Fruit fly (Drosophila melanogaster) whole organism, embryonic: ENCODE data around the gene car.

ENCODE experiments used
- Abd-B ChIP-seq: fragments of 200-800 bp; sonication (Bioruptor generic); optimal IDR thresholded peaks from 2 replicates; lab custom pipeline; 2018; ENCODE audit warnings: missing biosample characterization, mild to moderate bottlenecking, missing genetic modification characterization, moderate library complexity
- Adf1 ChIP-seq: fragments of 200-800 bp; sonication (Bioruptor generic); IDR thresholded peaks from 2 replicates; pipeline ENCODE4 v1.3.6; 2022; ENCODE audit warnings: missing biosample characterization, missing genetic modification characterization
- Atf3 ChIP-seq: fragments of 200-800 bp; sonication (Bioruptor generic); optimal IDR thresholded peaks from 3 replicates; lab custom pipeline; 2016; ENCODE audit warnings: missing biosample characterization, missing genetic modification characterization
- Awh ChIP-seq: fragments of 200-800 bp; sonication (Bioruptor generic); IDR thresholded peaks from 2 replicates; pipeline ENCODE4, ENCODE4 v1.3.6; 2022; ENCODE audit warnings: missing biosample characterization, missing genetic modification characterization
- Bgb ChIP-seq: fragments of 200-800 bp; sonication (Bioruptor generic); IDR thresholded peaks from 2 replicates; pipeline ENCODE4 v1.3.6; 2022; ENCODE audit warnings: missing biosample characterization, missing genetic modification characterization; ENCODE audit not compliant: partially characterized antibody
- CG10565 ChIP-seq: fragments of 200-800 bp; sonication (Bioruptor generic); optimal IDR thresholded peaks from 3 replicates; lab custom pipeline; 2016; ENCODE audit warnings: missing biosample characterization, mild to moderate bottlenecking, missing genetic modification characterization
- CG13123 ChIP-seq: fragments of 200-800 bp; sonication (Bioruptor generic); optimal IDR thresholded peaks from 2 replicates; lab custom pipeline; 2016; ENCODE audit warnings: missing biosample characterization, missing genetic modification characterization
- CG15011 ChIP-seq: fragments of 200-800 bp; sonication (Bioruptor generic); optimal IDR thresholded peaks from 3 replicates; lab custom pipeline; 2018; ENCODE audit warnings: missing biosample characterization, mild to moderate bottlenecking, missing genetic modification characterization
- CG16779 ChIP-seq: fragments of 200-800 bp; sonication (Bioruptor generic); IDR thresholded peaks from 2 replicates; pipeline ENCODE4 v1.3.6; 2022; ENCODE audit warnings: missing biosample characterization, missing genetic modification characterization
- CG1792 ChIP-seq: fragments of 200-800 bp; sonication (Bioruptor generic); optimal IDR thresholded peaks from 2 replicates; lab custom pipeline; 2016; ENCODE audit warnings: missing biosample characterization, missing genetic modification characterization
- CG2116 ChIP-seq: fragments of 200-800 bp; sonication (Bioruptor generic); optimal IDR thresholded peaks from 3 replicates; lab custom pipeline; 2018; ENCODE audit warnings: missing biosample characterization, mild to moderate bottlenecking, missing genetic modification characterization
- CG2202 ChIP-seq: fragments of 200-800 bp; sonication (Bioruptor generic); optimal IDR thresholded peaks from 2 replicates; lab custom pipeline; 2018; ENCODE audit warnings: missing biosample characterization, mild to moderate bottlenecking, missing genetic modification characterization
- CG30020 ChIP-seq: fragments of 200-800 bp; optimal IDR thresholded peaks from 2 replicates; lab custom pipeline; 2019; ENCODE audit warnings: missing biosample characterization, mild to moderate bottlenecking, missing genetic modification characterization, moderate library complexity
- CG30431 ChIP-seq: fragments of 200-800 bp; sonication (Bioruptor generic); optimal IDR thresholded peaks from 2 replicates; lab custom pipeline; 2017; ENCODE audit warnings: missing biosample characterization, missing genetic modification characterization
- CG3847 ChIP-seq: fragments of 200-800 bp; sonication (Bioruptor generic); IDR thresholded peaks from 2 replicates; pipeline ENCODE4 v1.3.6; 2022; ENCODE audit warnings: missing biosample characterization, missing genetic modification characterization
- CG6254 ChIP-seq: fragments of 200-800 bp; sonication (Bioruptor generic); optimal IDR thresholded peaks from 3 replicates; lab custom pipeline; 2017; ENCODE audit warnings: mild to moderate bottlenecking, missing biosample characterization, missing genetic modification reagents, missing genetic modification characterization
- CG6791 ChIP-seq: fragments of 200-800 bp; sonication (Bioruptor generic); IDR thresholded peaks from 3 replicates; pipeline ENCODE4 v1.3.6; 2022; ENCODE audit warnings: missing biosample characterization, missing genetic modification characterization; ENCODE audit not compliant: partially characterized antibody
- CG6854 ChIP-seq: fragments of 200-800 bp; sonication (Bioruptor generic); optimal IDR thresholded peaks from 3 replicates; lab custom pipeline; 2017; ENCODE audit warnings: missing biosample characterization, mild to moderate bottlenecking, missing genetic modification characterization
- CG7963 ChIP-seq: fragments of 200-800 bp; sonication (Bioruptor generic); IDR thresholded peaks from 3 replicates; pipeline ENCODE4 v1.3.6; 2022; ENCODE audit warnings: missing biosample characterization, missing genetic modification characterization; ENCODE audit not compliant: partially characterized antibody
- D19B ChIP-seq: fragments of 200-800 bp; sonication (Bioruptor generic); optimal IDR thresholded peaks from 2 replicates; lab custom pipeline; 2017; ENCODE audit warnings: missing biosample characterization, mild to moderate bottlenecking, missing genetic modification characterization
- Dek ChIP-seq: fragments of 200-800 bp; sonication (Bioruptor generic); optimal IDR thresholded peaks from 3 replicates; lab custom pipeline; 2019; ENCODE audit warnings: missing biosample characterization, mild to moderate bottlenecking, missing genetic modification characterization, moderate library complexity
- E2f2 ChIP-seq: fragments of 200-800 bp; sonication (Bioruptor generic); IDR thresholded peaks from 2 replicates; pipeline ENCODE4 v1.3.6; 2022; ENCODE audit warnings: missing biosample characterization, missing genetic modification characterization
- Fer1 ChIP-seq: fragments of 200-800 bp; sonication (Bioruptor generic); optimal IDR thresholded peaks from 2 replicates; lab custom pipeline; 2017; ENCODE audit warnings: missing biosample characterization, mild to moderate bottlenecking, missing genetic modification characterization
- HmgD ChIP-seq: fragments of 200-800 bp; sonication (Bioruptor generic); optimal IDR thresholded peaks from 3 replicates; lab custom pipeline; 2016; ENCODE audit warnings: missing biosample characterization, missing genetic modification characterization
- Hr39 ChIP-seq: fragments of >200 bp; optimal IDR thresholded peaks from 2 replicates; lab custom pipeline; 2017
- MESR4 ChIP-seq: fragments of 200-800 bp; sonication (Bioruptor generic); optimal IDR thresholded peaks from 2 replicates; lab custom pipeline; 2018; ENCODE audit warnings: missing biosample characterization, mild to moderate bottlenecking, missing genetic modification characterization, moderate library complexity
- Med ChIP-seq: fragments of 200-800 bp; sonication (Bioruptor generic); peaks from one replicate; lab custom pipeline; 2016; ENCODE audit warnings: missing biosample characterization, missing genetic modification characterization, mild to moderate bottlenecking, inconsistent platforms, moderate library complexity
- Sry-β ChIP-seq: fragments of 200-800 bp; sonication (Bioruptor generic); optimal IDR thresholded peaks from 2 replicates; lab custom pipeline; 2018; ENCODE audit warnings: missing biosample characterization, mild to moderate bottlenecking, missing genetic modification characterization, moderate library complexity
- amos ChIP-seq: fragments of 200-800 bp; sonication (Bioruptor generic); IDR thresholded peaks from 2 replicates; pipeline ENCODE4 v1.3.6; 2022; ENCODE audit warnings: missing biosample characterization, missing genetic modification characterization; ENCODE audit not compliant: partially characterized antibody
- bsh ChIP-seq, 2 experiments: fragments of 200-800 bp; sonication (Bioruptor generic); optimal IDR thresholded peaks; 2 replicates each; lab custom pipeline; 2017 to 2018; ENCODE audit warnings: mild to moderate bottlenecking in 2 of 2, missing biosample characterization in 2 of 2, missing genetic modification characterization in 2 of 2, moderate library complexity in 1 of 2
- chif ChIP-seq, 2 experiments: fragments of 200-800 bp; sonication (Bioruptor generic); optimal IDR thresholded peaks; 3 replicates each; lab custom pipeline; 2016; ENCODE audit warnings: missing biosample characterization in 2 of 2, missing genetic modification characterization in 2 of 2
- chinmo ChIP-seq: fragments of 200-800 bp; sonication (Bioruptor generic); IDR thresholded peaks from 4 replicates; pipeline ENCODE4 v1.3.6; 2022; ENCODE audit warnings: missing biosample characterization, missing genetic modification characterization; ENCODE audit not compliant: partially characterized antibody
- chm ChIP-seq: fragments of 200-800 bp; sonication (Bioruptor generic); IDR thresholded peaks from 2 replicates; pipeline ENCODE4 v1.3.6; 2022; ENCODE audit warnings: missing biosample characterization, missing genetic modification characterization
- crc ChIP-seq: fragments of 200-800 bp; sonication (Bioruptor generic); optimal IDR thresholded peaks from 2 replicates; lab custom pipeline; 2016; ENCODE audit warnings: missing biosample characterization, missing genetic modification characterization
- crol ChIP-seq: fragments of 200-800 bp; sonication (Bioruptor generic); IDR thresholded peaks from 2 replicates; pipeline ENCODE4 v1.3.6; 2022; ENCODE audit warnings: missing biosample characterization, missing genetic modification characterization
- dan ChIP-seq: fragments of 200-800 bp; sonication (Bioruptor generic); IDR thresholded peaks from 2 replicates; pipeline ENCODE4 v1.3.6; 2022; ENCODE audit warnings: missing biosample characterization, missing genetic modification characterization
- eyg ChIP-seq: fragments of 200-800 bp; sonication (Bioruptor generic); optimal IDR thresholded peaks from 3 replicates; lab custom pipeline; 2016; ENCODE audit warnings: missing biosample characterization, missing genetic modification characterization
- kni ChIP-seq: fragments of 200-800 bp; sonication (Bioruptor generic); optimal IDR thresholded peaks from 3 replicates; lab custom pipeline; 2017; ENCODE audit warnings: mild to moderate bottlenecking, missing biosample characterization, missing genetic modification reagents, missing genetic modification characterization
- lab ChIP-seq: fragments of 200-800 bp; sonication (Bioruptor generic); optimal IDR thresholded peaks from 3 replicates; lab custom pipeline; 2017; ENCODE audit warnings: missing biosample characterization, missing genetic modification characterization, mild to moderate bottlenecking, moderate library complexity, missing genetic modification reagents
- maf-S ChIP-seq: fragments of 200-800 bp; sonication (Bioruptor generic); optimal IDR thresholded peaks from 2 replicates; lab custom pipeline; 2016; ENCODE audit warnings: missing biosample characterization, missing genetic modification characterization
- mirr ChIP-seq: fragments of 200-800 bp; sonication (Bioruptor generic); optimal IDR thresholded peaks from 3 replicates; lab custom pipeline; 2018; ENCODE audit warnings: missing biosample characterization, mild to moderate bottlenecking, missing genetic modification characterization
- mld ChIP-seq: fragments of 200-800 bp; sonication (Bioruptor generic); IDR thresholded peaks from 3 replicates; pipeline ENCODE4 v1.3.6; 2022; ENCODE audit warnings: missing biosample characterization, missing genetic modification characterization; ENCODE audit not compliant: partially characterized antibody
- pfk ChIP-seq: fragments of 200-800 bp; sonication (Bioruptor generic); optimal IDR thresholded peaks from 2 replicates; lab custom pipeline; 2018; ENCODE audit warnings: missing biosample characterization, mild to moderate bottlenecking, missing genetic modification characterization, moderate library complexity
- prd ChIP-seq, 3 experiments: fragments of >200 bp in 2 of 3; fragments of 200-800 bp in 1 of 3; sonication (Bioruptor generic) in 1 of 3; optimal IDR thresholded peaks in 2 of 3; IDR thresholded peaks in 1 of 3; 2 replicates in 2 of 3; 3 replicates in 1 of 3; pipeline versions ENCODE4 v1.3.6 to Lab custom; 2017 to 2022; ENCODE audit warnings: missing biosample characterization in 1 of 3, missing genetic modification characterization in 1 of 3
- pzg ChIP-seq: fragments of 200-800 bp; sonication (Bioruptor generic); optimal IDR thresholded peaks from 3 replicates; lab custom pipeline; 2018; ENCODE audit warnings: missing biosample characterization, mild to moderate bottlenecking, missing genetic modification characterization, moderate library complexity
- sc ChIP-seq, 3 experiments: fragments of >200 bp in 2 of 3; fragments of 200-800 bp in 1 of 3; sonication (Bioruptor generic) in 1 of 3; optimal IDR thresholded peaks; 2 replicates in 2 of 3; 3 replicates in 1 of 3; lab custom pipeline; 2017; ENCODE audit warnings: mild to moderate bottlenecking in 1 of 3, missing biosample characterization in 1 of 3, missing genetic modification characterization in 1 of 3, missing genetic modification reagents in 1 of 3
- slp2 ChIP-seq: fragments of 200-800 bp; sonication (Bioruptor generic); optimal IDR thresholded peaks from 2 replicates; lab custom pipeline; 2016; ENCODE audit warnings: missing biosample characterization, missing genetic modification characterization
- vnd ChIP-seq: fragments of 200-800 bp; sonication (Bioruptor generic); IDR thresholded peaks from 3 replicates; pipeline ENCODE4 v1.3.6; 2022; ENCODE audit warnings: missing biosample characterization, missing genetic modification characterization; ENCODE audit not compliant: partially characterized antibody

Gene car

dm6 chrX:19615990-19616663, 50.3 kb downstream of the car start, which contains the start of gene CG14210 (continued):
- TF ChIP-seq maf-S (GFP tag; lab: Kevin White, UChicago) = no peak
- no peak for TF ChIP-seq eyg (GFP tag; lab: Kevin White, UChicago)
- no peak for TF ChIP-seq CG30020 (tag; lab: Kevin White, UChicago)
- no peak for TF ChIP-seq kni
- peak; percentile 70 for TF ChIP-seq pfk
- TF ChIP-seq Sry-β (GFP tag; lab: Kevin White, UChicago) = no peak
- TF ChIP-seq mirr (GFP tag; lab: Kevin White, UChicago) = peak; percentile 8
- TF ChIP-seq CG7963 = peak; percentile 66; the same call in 2 of the 3 replicates
- no peak for TF ChIP-seq CG13123 (GFP tag; lab: Kevin White, UChicago)
- peak; percentile 56; the same call in 1 of the 2 replicates for TF ChIP-seq amos (GFP tag; lab: Robert Waterston, UW)
- TF ChIP-seq CG2202 = no peak
- TF ChIP-seq prd (optimal IDR thresholded peaks at IDR 0.05; lab: Kevin White, UChicago) = no peak
- TF ChIP-seq prd (GFP tag; IDR thresholded peaks at IDR 0.05; lab: Robert Waterston, UW) = no peak
- no peak for TF ChIP-seq CG1792
- peak; percentile 71 for TF ChIP-seq Bgb (GFP tag; lab: Robert Waterston, UW)
- TF ChIP-seq chinmo (GFP tag; lab: Robert Waterston, UW) = 0 out of 4 replicates have a peak, but pooled peaks have one; percentile 55
- no peak for TF ChIP-seq CG10565 (GFP tag; lab: Kevin White, UChicago)
- no peak for TF ChIP-seq dan (GFP tag; lab: Robert Waterston, UW)
- TF ChIP-seq CG3847 (GFP tag; lab: Robert Waterston, UW) = no peak
- no peak for TF ChIP-seq crc
- TF ChIP-seq Hr39 (lab: Kevin White, UChicago) = no peak
- no peak for TF ChIP-seq Awh (GFP tag; lab: Robert Waterston, UW)
- no peak for TF ChIP-seq CG16779
- no peak for TF ChIP-seq sc (optimal IDR thresholded peaks at IDR 0.05; lab: Kevin White, UChicago)
- TF ChIP-seq sc (GFP tag; optimal IDR thresholded peaks at IDR 0.05; lab: Kevin White, UChicago) = no peak
- peak; percentile 75; the same call in 2 of the 3 replicates for TF ChIP-seq CG6791
- TF ChIP-seq HmgD (GFP tag; lab: Kevin White, UChicago) = no peak
- 0 out of 3 replicates have a peak, but pooled peaks have one; percentile 53 for TF ChIP-seq mld (GFP tag; lab: Robert Waterston, UW)
- no peak for TF ChIP-seq slp2 (GFP tag; lab: Kevin White, UChicago)
- peak; percentile 7 for TF ChIP-seq Med
- TF ChIP-seq E2f2 (GFP tag; lab: Robert Waterston, UW) = peak; percentile 91
- no peak for TF ChIP-seq chif (GFP tag; optimal IDR thresholded peaks at IDR 0.05; lab: Kevin White, UChicago)
- TF ChIP-seq chm (GFP tag; lab: Robert Waterston, UW) = no peak
- peak; percentile 2 for TF ChIP-seq Fer1 (GFP tag; lab: Kevin White, UChicago)
- TF ChIP-seq Dek (tag; lab: Kevin White, UChicago) = no peak
- TF ChIP-seq CG6854 (GFP tag; lab: Kevin White, UChicago) = no peak
- no peak for TF ChIP-seq Atf3 (GFP tag; lab: Kevin White, UChicago)
- no peak for TF ChIP-seq CG30431 (GFP tag; lab: Kevin White, UChicago)
- TF ChIP-seq crol = no peak
- TF ChIP-seq CG6254 = no peak
- TF ChIP-seq bsh (GFP tag; optimal IDR thresholded peaks at IDR 0.05; lab: Kevin White, UChicago) = no peak
- no peak for TF ChIP-seq lab (GFP tag; lab: Kevin White, UChicago)
- TF ChIP-seq pzg (GFP tag; lab: Kevin White, UChicago) = peak; percentile 57
- TF ChIP-seq CG2116 (GFP tag; lab: Kevin White, UChicago) = peak; percentile 97
- no peak for TF ChIP-seq Adf1 (GFP tag; lab: Robert Waterston, UW)
- peak; percentile 57 for TF ChIP-seq MESR4 (GFP tag; lab: Kevin White, UChicago)
- TF ChIP-seq D19B (GFP tag; lab: Kevin White, UChicago) = no peak
- no peak for TF ChIP-seq Abd-B (GFP tag; lab: Kevin White, UChicago)
- TF ChIP-seq vnd (GFP tag; lab: Robert Waterston, UW) = peak; percentile 65
- no peak for TF ChIP-seq CG15011 (GFP tag; lab: Kevin White, UChicago)
